Fruit fly (Drosophila melanogaster): Measurements from ENCODE around the gene CG42740.

The CG42740 gene

dm6 chr3R:30425622-30426021 is 2.9 kb upstream of the CG42740 start:
- TF ChIP-seq CG15336 (GFP tag; IDR thresholded peaks at IDR 0.05) (no peak), Hr4 (GFP tag; optimal IDR thresholded peaks at IDR 0.05) (no peak), fd59A (GFP tag; optimal IDR thresholded peaks at IDR 0.05) (no peak), dac (GFP tag; optimal IDR thresholded peaks at IDR 0.05) (no peak), CG1621 (tag; optimal IDR thresholded peaks at IDR 0.05) (no peak), Smox (GFP tag; optimal IDR thresholded peaks at IDR 0.05) (no peak), fkh (GFP tag; optimal IDR thresholded peaks at IDR 0.05) (no peak), CG7368 (GFP tag; optimal IDR thresholded peaks at IDR 0.05) (no peak), eg (GFP tag; IDR thresholded peaks at IDR 0.05) (no peak), CG32006 (GFP tag; optimal IDR thresholded peaks at IDR 0.05) (no peak), OdsH (GFP tag; optimal IDR thresholded peaks at IDR 0.05) (no peak), cyc (GFP tag; optimal IDR thresholded peaks at IDR 0.05) (no peak), Ets21C (GFP tag; optimal IDR thresholded peaks at IDR 0.05) (no peak), CG11902 (GFP tag; optimal IDR thresholded peaks at IDR 0.05) (no peak), CG8119 (GFP tag; IDR thresholded peaks at IDR 0.05) (no peak)

DNA sequence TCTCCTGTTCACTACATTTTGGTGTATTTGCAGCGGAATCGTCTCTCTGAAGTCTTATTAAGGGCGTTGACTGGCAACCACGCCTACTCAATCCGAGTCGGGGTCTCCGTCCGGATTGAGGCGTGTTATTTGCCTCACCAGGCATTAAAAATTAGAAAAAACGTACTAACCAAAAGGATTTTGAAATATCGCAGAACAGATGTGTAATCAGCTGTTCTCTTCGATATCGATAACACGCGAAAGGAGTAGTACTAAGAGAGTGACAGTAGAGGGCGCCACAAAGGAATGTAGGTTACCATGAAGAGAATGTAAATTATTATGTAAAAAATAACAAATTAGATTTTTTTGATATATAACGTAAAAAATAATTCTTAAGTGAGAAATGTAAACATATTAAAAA is 2.2 kb upstream of the CG42740 start, which contains the start of gene CG15536:
Gene CG15536 (minus strand): TSS at position 170 of the 400 bp plus-strand sequence.
- TF ChIP-seq esn (GFP tag; optimal IDR thresholded peaks at IDR 0.05) (peak; percentile 15), Eip78C (GFP tag) (peak; percentile 14), Eip93F (GFP tag; optimal IDR thresholded peaks at IDR 0.05) (no peak)

dm6 chr3R:30423695-30424094 is 924 bp upstream of the CG42740 start, which contains the start of the genes CG15535 and mRpS18C:
TSS of gene CG15535 (minus strand) at chr3R:30423929.
TSS of gene mRpS18C (plus strand) at chr3R:30423974.
- TF ChIP-seq topi (GFP tag; optimal IDR thresholded peaks at IDR 0.05) (peak; percentile 9), lz (GFP tag; optimal IDR thresholded peaks at IDR 0.05) (peak; percentile 2), cyc (GFP tag; optimal IDR thresholded peaks at IDR 0.05) (no peak), CG6163 (GFP tag; IDR thresholded peaks at IDR 0.05) (0 out of 3 replicates have a peak, but pooled peaks have one; percentile 17), esn (GFP tag; optimal IDR thresholded peaks at IDR 0.05) (peak; percentile 7), Eip78C (GFP tag) (peak; percentile 60)

DNA sequence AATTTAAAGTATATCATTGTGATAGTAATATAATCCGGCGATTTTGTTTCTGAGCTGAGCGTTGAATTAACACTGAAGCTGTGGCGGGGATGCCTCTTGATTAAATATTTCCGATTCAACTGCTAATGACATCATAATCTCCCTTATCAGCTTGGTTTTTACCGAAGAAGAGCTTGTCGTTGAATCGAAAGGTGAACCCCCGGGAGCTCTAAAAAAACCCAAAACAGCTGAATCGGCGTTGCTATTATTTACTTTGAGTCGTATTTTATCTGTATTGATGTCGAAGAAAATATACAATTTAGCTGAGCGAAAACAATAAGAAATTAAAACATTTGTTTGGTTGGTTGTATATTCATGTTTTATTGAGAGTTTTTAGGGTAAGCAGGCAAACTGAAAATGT is 3.6 kb downstream of the CG42740 start:
- peak; percentile 83 for TF ChIP-seq svp (GFP tag)
- no peak for TF ChIP-seq Gug (GFP tag; IDR thresholded peaks at IDR 0.05)

DNA sequence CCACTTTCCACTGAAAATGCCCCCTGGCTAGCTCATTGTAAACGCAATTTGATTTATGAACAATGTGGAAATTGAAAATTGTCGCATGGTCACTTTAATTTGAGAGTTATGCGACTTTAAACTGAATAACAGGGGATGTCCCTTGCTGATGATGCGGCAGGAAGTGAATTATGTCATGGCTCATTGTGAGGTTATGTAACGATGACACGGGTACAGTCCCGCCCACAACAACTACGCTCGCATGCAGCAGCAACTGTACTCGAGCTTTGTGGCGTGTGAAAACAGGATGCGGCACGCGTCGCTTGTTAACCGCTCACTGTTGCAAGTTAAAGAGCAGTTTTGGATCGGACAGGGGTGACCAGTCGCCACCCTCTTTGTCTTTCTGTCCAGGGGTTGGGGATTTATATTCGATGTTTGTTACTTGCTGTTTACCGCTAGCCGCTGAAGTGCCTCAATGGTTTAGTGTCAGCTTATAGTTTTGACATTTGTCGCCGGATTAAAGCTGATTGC is 6.0 kb downstream of the CG42740 start:
- TF ChIP-seq Lpt (GFP tag; optimal IDR thresholded peaks at IDR 0.05), result no peak
- no peak for TF ChIP-seq CG8119 (GFP tag; IDR thresholded peaks at IDR 0.05)
- no peak for TF ChIP-seq achi (GFP tag; optimal IDR thresholded peaks at IDR 0.05)
- TF ChIP-seq CG15336 (GFP tag; IDR thresholded peaks at IDR 0.05), result no peak
- no peak for TF ChIP-seq cyc (GFP tag; optimal IDR thresholded peaks at IDR 0.05)
- TF ChIP-seq CG8632 (GFP tag; optimal IDR thresholded peaks at IDR 0.05), result no peak
- TF ChIP-seq ss (GFP tag; optimal IDR thresholded peaks at IDR 0.05), result no peak
- no peak for TF ChIP-seq lz (GFP tag; optimal IDR thresholded peaks at IDR 0.05)
- TF ChIP-seq CG4318 (GFP tag; optimal IDR thresholded peaks at IDR 0.05), result no peak
- TF ChIP-seq CG6792 (GFP tag; optimal IDR thresholded peaks at IDR 0.05), result no peak
- no peak for TF ChIP-seq CG3919 (GFP tag; optimal IDR thresholded peaks at IDR 0.05)
- TF ChIP-seq svp (GFP tag), result no peak
- no peak for TF ChIP-seq CG34406 (GFP tag; optimal IDR thresholded peaks at IDR 0.05)

DNA sequence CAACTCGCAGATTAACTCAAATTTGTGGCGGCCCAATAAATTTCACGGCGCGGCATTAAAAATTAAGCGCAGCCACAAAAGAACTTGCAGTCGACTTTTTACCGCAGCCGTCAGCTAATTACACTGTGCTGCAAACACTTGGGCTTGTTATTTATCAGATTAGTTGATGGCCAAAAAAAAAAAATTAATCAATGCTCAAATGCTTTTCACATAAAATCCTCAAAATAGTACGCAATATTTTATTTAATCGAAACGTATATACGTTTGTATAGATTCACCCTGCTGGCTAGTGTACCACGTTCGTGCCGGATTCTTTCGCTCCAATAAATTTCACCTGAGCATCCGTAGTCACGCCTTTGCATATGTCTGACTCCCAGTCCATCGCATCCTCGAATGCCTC is 9.0 kb downstream of the CG42740 start:
- TF ChIP-seq Smox (GFP tag; optimal IDR thresholded peaks at IDR 0.05) (peak; percentile 49), CG31627 (GFP tag; optimal IDR thresholded peaks at IDR 0.05) (peak; percentile 71), CG6808 (GFP tag; optimal IDR thresholded peaks at IDR 0.05) (peak; percentile 35), CG4318 (GFP tag; optimal IDR thresholded peaks at IDR 0.05) (no peak), achi (GFP tag; optimal IDR thresholded peaks at IDR 0.05) (peak; percentile 49), Eip75B (GFP tag; optimal IDR thresholded peaks at IDR 0.05) (peak; percentile 49), CG6854 (GFP tag; optimal IDR thresholded peaks at IDR 0.05) (no peak), pdm3 (GFP tag; optimal IDR thresholded peaks at IDR 0.05) (peak; percentile 57), spab (GFP tag; optimal IDR thresholded peaks at IDR 0.05) (peak; percentile 18), CG34406 (GFP tag; optimal IDR thresholded peaks at IDR 0.05) (no peak), Hr4 (GFP tag; optimal IDR thresholded peaks at IDR 0.05) (peak; percentile 30), CG3032 (tag; optimal IDR thresholded peaks at IDR 0.05) (no peak), CG6276 (GFP tag; optimal IDR thresholded peaks at IDR 0.05) (no peak), net (GFP tag; optimal IDR thresholded peaks at IDR 0.05) (no peak), CG8632 (GFP tag; optimal IDR thresholded peaks at IDR 0.05) (peak; percentile 30), CG8319 (GFP tag; optimal IDR thresholded peaks at IDR 0.05) (peak; percentile 20), CG1621 (tag; optimal IDR thresholded peaks at IDR 0.05) (peak; percentile 6), fkh (GFP tag; optimal IDR thresholded peaks at IDR 0.05) (no peak), CG9139 (GFP tag; optimal IDR thresholded peaks at IDR 0.05) (no peak)

Data from whole organism, prepupa.